Fruit fly (Drosophila melanogaster): ENCODE results near the gene Cox17.

dm6 chrX:15127880-15128644 lies 43.6 kb upstream of the Cox17 start:
- TF ChIP-seq lola (GFP tag; optimal IDR thresholded peaks at IDR 0.05) (no peak), Dif (GFP tag; optimal IDR thresholded peaks at IDR 0.05; ENCODE audit: partially characterized antibody) (no peak), ey (GFP tag; optimal IDR thresholded peaks at IDR 0.05) (no peak), psq (GFP tag; optimal IDR thresholded peaks at IDR 0.05) (no peak)
